Worm (Caenorhabditis elegans): Measurements from ENCODE around the gene F59E12.3.

Gene F59E12.3

ce11 chrII:5651426-5651825, 13.3 kb downstream of the F59E12.3 start:
- TF ChIP-seq lin-11 (tag; optimal IDR thresholded peaks at IDR 0.05) = no peak
- TF ChIP-seq skn-1 (tag; optimal IDR thresholded peaks at IDR 0.05) = no peak
- TF ChIP-seq dmd-4 (tag; optimal IDR thresholded peaks at IDR 0.05) = no peak
- TF ChIP-seq Y55F3AM.14 (GFP tag; optimal IDR thresholded peaks at IDR 0.05) = no peak
- no peak for TF ChIP-seq lin-13 (GFP tag; optimal IDR thresholded peaks at IDR 0.05)
- no peak for TF ChIP-seq mdl-1 (tag; optimal IDR thresholded peaks at IDR 0.05)
- TF ChIP-seq nhr-23 (tag; optimal IDR thresholded peaks at IDR 0.05) = no peak
- no peak for TF ChIP-seq unc-62 (GFP tag; optimal IDR thresholded peaks at IDR 0.05)
- TF ChIP-seq sma-9 (GFP tag; optimal IDR thresholded peaks at IDR 0.05) = no peak
- TF ChIP-seq sma-9 (tag; optimal IDR thresholded peaks at IDR 0.05) = no peak
- no peak for TF ChIP-seq ceh-82 (tag; optimal IDR thresholded peaks at IDR 0.05)
- TF ChIP-seq nhr-25 (tag; optimal IDR thresholded peaks at IDR 0.05) = no peak
- no peak for TF ChIP-seq gmeb-1 (tag; optimal IDR thresholded peaks at IDR 0.05)
- TF ChIP-seq mbf-1 (tag; optimal IDR thresholded peaks at IDR 0.05) = no peak
- no peak for TF ChIP-seq nhr-12 (tag; optimal IDR thresholded peaks at IDR 0.05)
- no peak for TF ChIP-seq elt-1 (tag; optimal IDR thresholded peaks at IDR 0.05)
- TF ChIP-seq unc-39 (tag; optimal IDR thresholded peaks at IDR 0.05) = no peak

- no peak for TF ChIP-seq C34F6.9 (tag; optimal IDR thresholded peaks at IDR 0.05)
Measured at ce11 chrII:5652334-5652733, 14.2 kb downstream of the F59E12.3 start, which contains the start of gene bli-2. bli-2 (minus strand) TSS chrII:5652434.

- TF ChIP-seq ztf-4 (tag; optimal IDR thresholded peaks at IDR 0.05) (no peak), ztf-1 (GFP tag; conservative IDR thresholded peaks at IDR 0.05) (no peak), ZK546.5 (tag; optimal IDR thresholded peaks at IDR 0.05) (no peak), mab-5 (tag; optimal IDR thresholded peaks at IDR 0.05) (no peak), snpc-4 (tag; optimal IDR thresholded peaks at IDR 0.05) (no peak), mbf-1 (tag; optimal IDR thresholded peaks at IDR 0.05) (no peak), mdl-1 (tag; optimal IDR thresholded peaks at IDR 0.05) (no peak), skn-1 (tag; optimal IDR thresholded peaks at IDR 0.05) (no peak), blmp-1 (tag; optimal IDR thresholded peaks at IDR 0.05; ENCODE audit: insufficient read depth) (no peak)
Measured at ce11 chrII:5654215-5654614, 16.1 kb downstream of the F59E12.3 start, which contains the start of gene F59E12.1. F59E12.1 (plus strand) TSS chrII:5654515.

- TF ChIP-seq F13H6.1 (tag; optimal IDR thresholded peaks at IDR 0.05) (no peak), mdl-1 (tag; optimal IDR thresholded peaks at IDR 0.05) (no peak), zag-1 (tag; optimal IDR thresholded peaks at IDR 0.05) (no peak), C34F6.9 (tag; optimal IDR thresholded peaks at IDR 0.05) (no peak), dmd-4 (tag; optimal IDR thresholded peaks at IDR 0.05) (no peak), nhr-12 (tag; optimal IDR thresholded peaks at IDR 0.05) (no peak), elt-3 (tag; optimal IDR thresholded peaks at IDR 0.05) (no peak), mbf-1 (tag; optimal IDR thresholded peaks at IDR 0.05) (no peak), unc-55 (GFP tag; optimal IDR thresholded peaks at IDR 0.05) (no peak), elt-1 (tag; optimal IDR thresholded peaks at IDR 0.05) (no peak), nhr-77 (tag; optimal IDR thresholded peaks at IDR 0.05) (no peak), nhr-237 (tag; optimal IDR thresholded peaks at IDR 0.05) (no peak)
Measured at ce11 chrII:5659675-5660074, 21.5 kb downstream of the F59E12.3 start, which contains the start of gene fut-3. fut-3 (minus strand) TSS chrII:5659775.

ce11 chrII:5660155-5660554, 22.0 kb downstream of the F59E12.3 start:
- no peak for TF ChIP-seq nhr-21 (tag; optimal IDR thresholded peaks at IDR 0.05)
- TF ChIP-seq lsy-2 (tag; optimal IDR thresholded peaks at IDR 0.05) = no peak
- no peak for TF ChIP-seq ama-1 (optimal IDR thresholded peaks at IDR 0.05)
- TF ChIP-seq mab-5 (tag; optimal IDR thresholded peaks at IDR 0.05) = no peak
- no peak for TF ChIP-seq blmp-1 (tag; optimal IDR thresholded peaks at IDR 0.05; ENCODE audit: insufficient read depth)
- TF ChIP-seq dmd-4 (tag; optimal IDR thresholded peaks at IDR 0.05) = no peak
- no peak for TF ChIP-seq C34F6.9 (tag; optimal IDR thresholded peaks at IDR 0.05)
- no peak for TF ChIP-seq lin-13 (GFP tag; optimal IDR thresholded peaks at IDR 0.05)
